Worm (Caenorhabditis elegans) whole organism, L4/young adult: Measurements from ENCODE around the gene clh-2.

ENCODE experiments used
- W03F9.2 ChIP-seq: fragments of 150-350 bp; optimal IDR thresholded peaks from 2 replicates; lab custom pipeline; 2014; ENCODE audit warnings: missing biosample characterization, missing genetic modification characterization
- him-1 ChIP-seq: sonication (generic microtip); optimal IDR thresholded peaks from 2 replicates; lab custom pipeline; 2016; ENCODE audit warnings: missing genotype, missing genetic modification reagents, missing genetic modification characterization, missing compliant biosample characterization

ce11 chrII:11384099-11384498 lies 32.4 kb downstream of the clh-2 start:
- no peak for TF ChIP-seq him-1 (tag; lab: Kevin White, UChicago)
- TF ChIP-seq W03F9.2 (tag; lab: Kevin White, UChicago) = no peak
